Worm (Caenorhabditis elegans) whole organism, L4 larva: ENCODE measurements around the gene C48B4.13.
A peak's percentile ranks its signal among the peaks of the same experiment; 100 is the strongest.

Experiments
- F37D6.2 ChIP-seq: sonication (generic microtip); optimal IDR thresholded peaks from 2 replicates; lab custom pipeline; 2016; ENCODE audit warnings: mild to moderate bottlenecking, missing genetic modification characterization, missing compliant biosample characterization
- F44E2.7 ChIP-seq: fragments of 200-800 bp; sonication (Bioruptor generic); IDR thresholded peaks from 2 replicates; pipeline ENCODE4 v2.1.2; 2022; ENCODE audit warnings: missing genetic modification characterization, missing compliant biosample characterization
- T26A8.4 ChIP-seq: fragments of 200-800 bp; sonication (Bioruptor generic); IDR thresholded peaks from 2 replicates; pipeline ENCODE4 v1.3.6; 2022; ENCODE audit warnings: missing genetic modification characterization, missing compliant biosample characterization
- Y105C5A.15 ChIP-seq: fragments of 200-800 bp; sonication (Bioruptor generic); IDR thresholded peaks from 2 replicates; pipeline ENCODE4 v1.3.6; 2022; ENCODE audit warnings: missing genetic modification characterization, missing compliant biosample characterization
- ZK546.5 ChIP-seq, 2 experiments: sonication (generic microtip); optimal IDR thresholded peaks; 2 replicates each; lab custom pipeline; 2017; ENCODE audit warnings: missing biosample characterization in 2 of 2, missing genetic modification characterization in 2 of 2
- ama-1 ChIP-seq: fragments of 150-350 bp; optimal IDR thresholded peaks from 2 replicates; lab custom pipeline; 2014; ENCODE audit warnings: inconsistent platforms, mixed read lengths
- ceh-20 ChIP-seq: fragments of 200-800 bp; sonication (Bioruptor generic); IDR thresholded peaks from 2 replicates; pipeline ENCODE4 v1.3.6; 2022; ENCODE audit warnings: missing genetic modification reagents, missing genetic modification characterization, missing compliant biosample characterization
- ceh-62 ChIP-seq: sonication (generic microtip); optimal IDR thresholded peaks from 2 replicates; lab custom pipeline; 2017; ENCODE audit warnings: missing biosample characterization, missing genetic modification characterization
- ceh-82 ChIP-seq: sonication (generic microtip); optimal IDR thresholded peaks from 2 replicates; lab custom pipeline; 2017; ENCODE audit warnings: missing biosample characterization, missing genetic modification characterization
- cey-2 ChIP-seq: sonication (generic microtip); optimal IDR thresholded peaks from 3 replicates; lab custom pipeline; 2017; ENCODE audit warnings: missing genetic modification characterization, mild to moderate bottlenecking, missing compliant biosample characterization, antibody characterized with exemption, borderline replicate concordance; ENCODE audit not compliant: insufficient read depth
- ctbp-1 ChIP-seq: fragments of 200-800 bp; sonication (Bioruptor generic); IDR thresholded peaks from 2 replicates; pipeline ENCODE4 v1.3.6; 2022; ENCODE audit warnings: missing genetic modification reagents, missing genetic modification characterization, missing compliant biosample characterization
- daf-16 ChIP-seq, 3 experiments: sonication (generic microtip); optimal IDR thresholded peaks; 2 replicates each; lab custom pipeline; 2016 to 2017; ENCODE audit warnings: missing genetic modification characterization in 3 of 3, missing genetic modification reagents in 3 of 3, mild to moderate bottlenecking in 2 of 3, missing compliant biosample characterization in 2 of 3, missing biosample characterization in 1 of 3, moderate library complexity in 1 of 3
- daf-19 ChIP-seq: fragments of 200-800 bp; sonication (Bioruptor generic); conservative IDR thresholded peaks from 2 replicates; pipeline ENCODE4 v1.3.6; 2022; ENCODE audit warnings: missing genetic modification characterization, missing compliant biosample characterization
- dmd-6 ChIP-seq: fragments of 200-800 bp; sonication (Bioruptor generic); IDR thresholded peaks from 2 replicates; pipeline ENCODE4 v1.3.6; 2022; ENCODE audit warnings: missing genetic modification reagents, missing genetic modification characterization, missing compliant biosample characterization
- dmd-9 ChIP-seq: fragments of 200-800 bp; sonication (Bioruptor generic); IDR thresholded peaks from 2 replicates; pipeline ENCODE4 v1.3.6; 2022; ENCODE audit warnings: missing genetic modification reagents, missing genetic modification characterization, missing compliant biosample characterization
- dpl-1 ChIP-seq: fragments of 150-350 bp; optimal IDR thresholded peaks from 2 replicates; lab custom pipeline; 2014; ENCODE audit warnings: missing biosample characterization, missing genetic modification reagents, missing genetic modification characterization
- dve-1 ChIP-seq: sonication (generic microtip); optimal IDR thresholded peaks from 2 replicates; lab custom pipeline; 2017; ENCODE audit warnings: antibody characterized with exemption, mild to moderate bottlenecking, missing genetic modification characterization, missing compliant biosample characterization; ENCODE audit not compliant: insufficient read depth
- egl-27 ChIP-seq: sonication (generic microtip); optimal IDR thresholded peaks from 3 replicates; lab custom pipeline; 2017; ENCODE audit warnings: missing biosample characterization, missing genetic modification reagents, missing genetic modification characterization
- hlh-11 ChIP-seq: fragments of 200-800 bp; sonication (Bioruptor generic); optimal IDR thresholded peaks from 2 replicates; lab custom pipeline; 2018; ENCODE audit warnings: mild to moderate bottlenecking, missing genetic modification characterization, missing compliant biosample characterization
- lin-38 ChIP-seq: fragments of 200-800 bp; sonication (Bioruptor generic); IDR thresholded peaks from 2 replicates; pipeline ENCODE4 v1.3.6; 2022; ENCODE audit warnings: missing genetic modification reagents, missing genetic modification characterization, missing compliant biosample characterization
- lsy-2 ChIP-seq, 2 experiments: fragments of 150-350 bp in 1 of 2; sonication (generic microtip) in 1 of 2; optimal IDR thresholded peaks; 2 replicates each; lab custom pipeline; 2014 to 2017; ENCODE audit warnings: missing biosample characterization in 2 of 2, missing genetic modification characterization in 2 of 2
- mdt-29 ChIP-seq: fragments of 200-800 bp; sonication (Bioruptor generic); IDR thresholded peaks from 2 replicates; pipeline ENCODE4 v1.3.6; 2022; ENCODE audit warnings: missing genetic modification reagents, missing genetic modification characterization, missing compliant biosample characterization
- mes-2 ChIP-seq: sonication (generic microtip); optimal IDR thresholded peaks from 2 replicates; lab custom pipeline; 2016; ENCODE audit warnings: missing genotype, mild to moderate bottlenecking, missing genetic modification characterization, missing compliant biosample characterization; ENCODE audit not compliant: poor library complexity, severe bottlenecking
- mxl-3 ChIP-seq: fragments of 200-800 bp; sonication (Bioruptor generic); optimal IDR thresholded peaks from 2 replicates; lab custom pipeline; 2018; ENCODE audit warnings: mild to moderate bottlenecking, missing genetic modification characterization, missing compliant biosample characterization
- nhr-11 ChIP-seq: fragments of 150-350 bp; optimal IDR thresholded peaks from 2 replicates; lab custom pipeline; 2014; ENCODE audit warnings: missing biosample characterization, missing genetic modification characterization
- nhr-41 ChIP-seq: fragments of 200-800 bp; sonication (Bioruptor generic); IDR thresholded peaks from 2 replicates; pipeline ENCODE4 v1.3.6; 2022; ENCODE audit warnings: missing genetic modification reagents, missing genetic modification characterization, missing compliant biosample characterization
- nhr-42 ChIP-seq: fragments of 200-800 bp; sonication (Bioruptor generic); IDR thresholded peaks from 2 replicates; pipeline ENCODE4 v1.3.6; 2022; ENCODE audit warnings: missing genetic modification characterization, missing compliant biosample characterization
- nhr-48 ChIP-seq: sonication (generic microtip); optimal IDR thresholded peaks from 2 replicates; lab custom pipeline; 2016; ENCODE audit warnings: mild to moderate bottlenecking, missing genetic modification characterization, missing compliant biosample characterization
- nhr-76 ChIP-seq: fragments of 150-350 bp; optimal IDR thresholded peaks from 2 replicates; lab custom pipeline; 2014; ENCODE audit warnings: missing biosample characterization, missing genetic modification characterization
- php-3 ChIP-seq: fragments of 200-800 bp; sonication (Bioruptor generic); IDR thresholded peaks from 2 replicates; pipeline ENCODE4 v1.3.6; 2022; ENCODE audit warnings: missing genetic modification reagents, missing genetic modification characterization, missing compliant biosample characterization
- skn-1 ChIP-seq: fragments of 150-350 bp; optimal IDR thresholded peaks from 2 replicates; lab custom pipeline; 2014; ENCODE audit warnings: missing biosample characterization, missing genetic modification characterization
- snpc-4 ChIP-seq: fragments of 150-350 bp; optimal IDR thresholded peaks from 2 replicates; lab custom pipeline; 2014; ENCODE audit warnings: missing biosample characterization, missing genetic modification characterization
- spr-1 ChIP-seq: sonication (generic microtip); optimal IDR thresholded peaks from 2 replicates; lab custom pipeline; 2016; ENCODE audit warnings: mild to moderate bottlenecking, missing genetic modification characterization, missing compliant biosample characterization
- spr-3 ChIP-seq: fragments of 200-800 bp; sonication (Bioruptor generic); optimal IDR thresholded peaks from 2 replicates; lab custom pipeline; 2018; ENCODE audit warnings: mild to moderate bottlenecking, missing genetic modification characterization, missing compliant biosample characterization
- tag-97 ChIP-seq: fragments of 200-800 bp; sonication (Bioruptor generic); IDR thresholded peaks from 2 replicates; pipeline ENCODE4 v1.3.6; 2022; ENCODE audit warnings: missing genetic modification characterization, missing compliant biosample characterization
- tra-1 ChIP-seq: fragments of 200-800 bp; sonication (Bioruptor generic); IDR thresholded peaks from 2 replicates; pipeline ENCODE4 v1.3.6; 2022; ENCODE audit warnings: missing genetic modification reagents, missing genetic modification characterization, missing compliant biosample characterization
- unc-130 ChIP-seq: sonication (generic microtip); optimal IDR thresholded peaks from 2 replicates; lab custom pipeline; 2016; ENCODE audit warnings: missing genetic modification reagents, missing genetic modification characterization, missing compliant biosample characterization
- unc-62 ChIP-seq, 3 experiments: fragments of 150-350 bp in 1 of 3; sonication (generic microtip); optimal IDR thresholded peaks in 2 of 3; peaks in 1 of 3; 1 replicate in 1 of 3; 2 replicates in 2 of 3; lab custom pipeline; 2014 to 2017; ENCODE audit warnings: missing biosample characterization in 3 of 3, missing genetic modification characterization in 3 of 3, missing genetic modification reagents in 3 of 3, missing genotype in 1 of 3
- zfp-2 ChIP-seq: sonication (generic microtip); optimal IDR thresholded peaks from 2 replicates; lab custom pipeline; 2016; ENCODE audit warnings: mild to moderate bottlenecking, missing genetic modification characterization, missing compliant biosample characterization
- ztf-11 ChIP-seq: fragments of 150-350 bp; optimal IDR thresholded peaks from 2 replicates; lab custom pipeline; 2014; ENCODE audit warnings: missing biosample characterization, missing genetic modification characterization
- ztf-7 ChIP-seq: fragments of 150-350 bp; optimal IDR thresholded peaks from 2 replicates; lab custom pipeline; 2014; ENCODE audit warnings: missing biosample characterization, missing genetic modification characterization

Gene C48B4.13

ce11 chrIII:9521410-9522090 lies 47.0 kb upstream of the C48B4.13 start, which contains the start of the genes clu-1 and prp-40 (continued):
- TF ChIP-seq T26A8.4 (GFP tag; lab: Robert Waterston, UW), result peak; percentile 67
- peak; percentile 85 for TF ChIP-seq nhr-11 (tag; lab: Kevin White, UChicago)
- peak; percentile 35 for TF ChIP-seq mxl-3 (GFP tag; lab: Kevin White, UChicago)
- no peak for TF ChIP-seq F44E2.7 (GFP tag; lab: Robert Waterston, UW)
- TF ChIP-seq egl-27 (tag; lab: Kevin White, UChicago), result no peak
- TF ChIP-seq mdt-29 (GFP tag; lab: Robert Waterston, UW), result no peak
- TF ChIP-seq ceh-62 (tag; lab: Kevin White, UChicago), result no peak
- no peak for TF ChIP-seq ceh-82
- TF ChIP-seq ztf-7 (tag; lab: Kevin White, UChicago), result peak; percentile 86
- TF ChIP-seq ama-1 (lab: Kevin White, UChicago), result peak; percentile 77
- TF ChIP-seq spr-3 (GFP tag; lab: Kevin White, UChicago), result peak; percentile 27
- peak; percentile 75 for TF ChIP-seq dmd-6

- TF ChIP-seq skn-1 (tag; lab: Kevin White, UChicago) (no peak), unc-130 (GFP tag; lab: Kevin White, UChicago) (no peak), lsy-2 (tag; optimal IDR thresholded peaks at IDR 0.05; lab: Kevin White, UChicago) (peak in 1 of 2 experiments; percentile 42), spr-1 (tag; lab: Kevin White, UChicago) (peak; percentile 12), dpl-1 (GFP tag; lab: Kevin White, UChicago) (peak; percentile 14), php-3 (no peak), F37D6.2 (tag; lab: Kevin White, UChicago) (no peak), daf-16 (GFP tag; optimal IDR thresholded peaks at IDR 0.05; lab: Kevin White, UChicago) (no peak), daf-16 (tag; optimal IDR thresholded peaks at IDR 0.05; lab: Kevin White, UChicago) (peak; percentile 5), hlh-11 (tag; lab: Kevin White, UChicago) (peak; percentile 4), ZK546.5 (tag; optimal IDR thresholded peaks at IDR 0.05; lab: Kevin White, UChicago) (no peak), dve-1 (tag; lab: Kevin White, UChicago) (peak; percentile 11), mes-2 (peak; percentile 60), tra-1 (no peak), lin-38 (GFP tag; lab: Robert Waterston, UW) (peak; percentile 41)
These were observed 45.0 kb upstream of the C48B4.13 start, which contains the start of gene mrps-23 for ce11 chrIII:9523581-9523980. TSS of gene mrps-23 (minus strand) at chrIII:9523672.

- no peak for TF ChIP-seq ceh-62 (tag; lab: Kevin White, UChicago)
- no peak for TF ChIP-seq ceh-20
- no peak for TF ChIP-seq Y105C5A.15
- no peak for TF ChIP-seq nhr-76 (tag; lab: Kevin White, UChicago)
- no peak for TF ChIP-seq snpc-4
- no peak for TF ChIP-seq tag-97
- no peak for TF ChIP-seq nhr-42 (GFP tag; lab: Robert Waterston, UW)
- no peak for TF ChIP-seq daf-19 (GFP tag; lab: Robert Waterston, UW)
- TF ChIP-seq zfp-2 (tag; lab: Kevin White, UChicago), result no peak
- TF ChIP-seq ceh-82, result no peak
- TF ChIP-seq nhr-41 (GFP tag; lab: Robert Waterston, UW), result no peak
These were observed 43.3 kb upstream of the C48B4.13 start, which contains the start of gene trpp-3 for ce11 chrIII:9525252-9525651. TSS of gene trpp-3 (plus strand) at chrIII:9525552.

ce11 chrIII:9526851-9527250 lies 41.7 kb upstream of the C48B4.13 start, which contains the start of gene ZK1098.6:
TSS of gene ZK1098.6 (plus strand) at chrIII:9527151.
- no peak for TF ChIP-seq ztf-11 (tag; lab: Kevin White, UChicago)
- TF ChIP-seq ctbp-1 (GFP tag; lab: Robert Waterston, UW), result no peak
- no peak for TF ChIP-seq cey-2
- no peak for TF ChIP-seq dmd-9 (GFP tag; lab: Robert Waterston, UW)
- no peak for TF ChIP-seq dmd-6
- no peak for TF ChIP-seq unc-62 (GFP tag; optimal IDR thresholded peaks at IDR 0.05 in 1 of 2; lab: Kevin White, UChicago)
- TF ChIP-seq unc-62 (tag; optimal IDR thresholded peaks at IDR 0.05; lab: Kevin White, UChicago), result no peak
- TF ChIP-seq nhr-48 (tag; lab: Kevin White, UChicago), result no peak
- no peak for TF ChIP-seq F44E2.7 (GFP tag; lab: Robert Waterston, UW)
